Worm (Caenorhabditis elegans) whole organism, L3 larva: Measurements from ENCODE around the gene M04C3.2.

Experiments
- ceh-82 ChIP-seq: fragments of 150-350 bp; optimal IDR thresholded peaks from 2 replicates; lab custom pipeline; 2014; ENCODE audit warnings: missing biosample characterization, missing genetic modification characterization
- nhr-11 ChIP-seq: fragments of 150-350 bp; optimal IDR thresholded peaks from 2 replicates; lab custom pipeline; 2014; ENCODE audit warnings: missing biosample characterization, missing genetic modification characterization
- nhr-23 ChIP-seq: fragments of 150-350 bp; optimal IDR thresholded peaks from 2 replicates; lab custom pipeline; 2014; ENCODE audit warnings: missing biosample characterization, missing genetic modification reagents, missing genetic modification characterization
- nhr-28 ChIP-seq: fragments of 150-350 bp; optimal IDR thresholded peaks from 2 replicates; lab custom pipeline; 2014; ENCODE audit warnings: missing biosample characterization, missing genetic modification characterization
- nhr-43 ChIP-seq: sonication (generic microtip); optimal IDR thresholded peaks from 2 replicates; lab custom pipeline; 2016; ENCODE audit warnings: mild to moderate bottlenecking, missing genetic modification characterization, missing compliant biosample characterization; ENCODE audit not compliant: poor library complexity, severe bottlenecking
- nhr-77 ChIP-seq: fragments of 150-350 bp; optimal IDR thresholded peaks from 2 replicates; lab custom pipeline; 2014; ENCODE audit warnings: missing biosample characterization, missing genetic modification characterization
- unc-62 ChIP-seq: fragments of 150-350 bp; sonication (generic microtip); optimal IDR thresholded peaks from 4 replicates; lab custom pipeline; 2014; ENCODE audit warnings: missing biosample characterization, missing genetic modification reagents, missing genetic modification characterization
- ztf-11 ChIP-seq: fragments of 150-350 bp; optimal IDR thresholded peaks from 2 replicates; lab custom pipeline; 2014; ENCODE audit warnings: missing biosample characterization, missing genetic modification characterization

- TF ChIP-seq ceh-82 (tag; lab: Kevin White, UChicago) (no peak), nhr-77 (tag; lab: Kevin White, UChicago) (no peak), nhr-28 (tag; lab: Kevin White, UChicago) (no peak), ztf-11 (tag; lab: Kevin White, UChicago) (no peak), unc-62 (GFP tag; lab: Kevin White, UChicago) (no peak), nhr-11 (tag; lab: Kevin White, UChicago) (no peak), nhr-23 (tag; lab: Kevin White, UChicago) (no peak), nhr-43 (tag; lab: Kevin White, UChicago) (no peak)
Observed at ce11 chrV:19455650-19456049, 6.9 kb upstream of the M04C3.2 start, which contains the start of the genes Y43F8B.13 and Y43F8B.14.
